Worm (Caenorhabditis elegans) whole organism, mixed stage, embryonic: ENCODE measurements around the gene ttr-52.

Experiments
- bed-3 ChIP-seq: fragments of 200-800 bp; sonication (Bioruptor generic); optimal IDR thresholded peaks from 3 replicates; lab custom pipeline; 2018; ENCODE audit warnings: mild to moderate bottlenecking, missing genetic modification characterization, moderate library complexity, missing compliant biosample characterization
- ces-1 ChIP-seq: fragments of 150-350 bp; optimal IDR thresholded peaks from 2 replicates; lab custom pipeline; 2014; ENCODE audit warnings: missing biosample characterization, missing genetic modification reagents, missing genetic modification characterization
- elt-3 ChIP-seq: fragments of 150-350 bp; optimal IDR thresholded peaks from 2 replicates; lab custom pipeline; 2014; ENCODE audit warnings: missing biosample characterization, missing genetic modification characterization
- lsy-2 ChIP-seq: fragments of 150-350 bp; optimal IDR thresholded peaks from 2 replicates; lab custom pipeline; 2014; ENCODE audit warnings: missing biosample characterization, missing genetic modification characterization
- mep-1 ChIP-seq: fragments of 150-350 bp; optimal IDR thresholded peaks from 2 replicates; lab custom pipeline; 2017; ENCODE audit warnings: missing biosample characterization, missing genetic modification reagents, missing genetic modification characterization, inconsistent platforms
- nhr-28 ChIP-seq: fragments of 150-350 bp; optimal IDR thresholded peaks from 2 replicates; lab custom pipeline; 2014; ENCODE audit warnings: missing biosample characterization, missing genetic modification characterization
- pha-4 ChIP-seq: fragments of 150-350 bp; optimal IDR thresholded peaks from 2 replicates; lab custom pipeline; 2018; ENCODE audit warnings: missing biosample characterization, missing genetic modification reagents, missing genetic modification characterization

DNA sequence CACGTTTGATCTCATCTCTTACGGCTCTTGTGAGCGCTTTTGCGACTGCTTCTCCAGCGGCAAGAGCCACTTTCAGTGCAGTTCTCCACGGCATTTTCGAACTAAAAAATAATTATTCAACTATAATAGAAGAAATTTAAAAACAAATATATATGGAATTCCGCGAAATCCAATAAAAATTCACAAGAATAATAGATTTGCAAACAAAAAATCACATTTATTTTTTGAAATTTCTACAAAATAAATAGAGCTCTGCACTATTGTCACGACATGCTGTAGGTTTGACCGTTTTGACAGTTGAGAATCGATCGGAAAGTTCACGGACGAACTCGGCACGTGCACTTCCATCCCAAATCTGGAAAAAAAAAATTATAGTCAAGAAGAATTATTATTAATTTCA, 31.1 kb downstream of the ttr-52 start, which contains the start of gene F45G2.8:
- no peak for TF ChIP-seq elt-3
- no peak for TF ChIP-seq nhr-28
- TF ChIP-seq ces-1 (GFP tag; lab: Kevin White, UChicago) = no peak
- TF ChIP-seq mep-1 (tag; lab: Kevin White, UChicago) = no peak
- no peak for TF ChIP-seq bed-3
- no peak for TF ChIP-seq lsy-2 (tag; lab: Kevin White, UChicago)
- no peak for TF ChIP-seq pha-4 (tag; lab: Kevin White, UChicago)
